Worm (Caenorhabditis elegans) whole organism, midembryonic: ENCODE data around the gene thoc-5.

Experiments
- cog-1 ChIP-seq: sonication (generic microtip); optimal IDR thresholded peaks from 2 replicates; lab custom pipeline; 2016; ENCODE audit warnings: missing genetic modification characterization, missing compliant biosample characterization
- flt-1 ChIP-seq: fragments of 200-800 bp; sonication (Bioruptor generic); IDR thresholded peaks from 2 replicates; pipeline ENCODE4 v1.3.6; 2022; ENCODE audit warnings: missing genetic modification characterization, missing compliant biosample characterization
- klf-2 ChIP-seq: fragments of 200-800 bp; sonication (Bioruptor generic); conservative IDR thresholded peaks from 2 replicates; pipeline ENCODE4 v1.3.6; 2022; ENCODE audit warnings: missing genetic modification reagents, missing genetic modification characterization, missing compliant biosample characterization
- med-1 ChIP-seq: sonication (generic microtip); optimal IDR thresholded peaks from 2 replicates; lab custom pipeline; 2017; ENCODE audit warnings: missing genetic modification characterization, mild to moderate bottlenecking, missing compliant biosample characterization, antibody characterized with exemption, missing genetic modification reagents; ENCODE audit not compliant: insufficient read depth
- ref-1 ChIP-seq: fragments of 200-800 bp; sonication (Bioruptor generic); conservative IDR thresholded peaks from 2 replicates; pipeline ENCODE4 v1.3.6; 2022; ENCODE audit warnings: missing genetic modification reagents, missing genetic modification characterization, missing compliant biosample characterization
- tab-1 ChIP-seq: fragments of 200-800 bp; sonication (Bioruptor generic); IDR thresholded peaks from 2 replicates; pipeline ENCODE4 v1.3.6; 2022; ENCODE audit warnings: missing genetic modification characterization, missing compliant biosample characterization
- ztf-23 ChIP-seq: fragments of 200-800 bp; sonication (Bioruptor generic); IDR thresholded peaks from 2 replicates; pipeline ENCODE4 v1.3.6; 2022; ENCODE audit warnings: missing genetic modification reagents, missing genetic modification characterization, missing compliant biosample characterization
- ztf-29 ChIP-seq: fragments of 200-800 bp; sonication (Bioruptor generic); IDR thresholded peaks from 2 replicates; pipeline ENCODE4 v1.3.6; 2022; ENCODE audit warnings: missing genetic modification reagents, missing genetic modification characterization, missing compliant biosample characterization

- no peak for TF ChIP-seq ztf-23 (GFP tag; lab: Robert Waterston, UW)
- no peak for TF ChIP-seq tab-1
- no peak for TF ChIP-seq flt-1 (GFP tag; lab: Robert Waterston, UW)
- TF ChIP-seq med-1, result no peak
- TF ChIP-seq ref-1 (GFP tag; lab: Robert Waterston, UW), result no peak
- TF ChIP-seq klf-2, result no peak
- TF ChIP-seq ztf-29, result no peak
- no peak for TF ChIP-seq cog-1 (tag; lab: Kevin White, UChicago)
Measured at ce11 chrIII:5334517-5335049, 14.6 kb downstream of the thoc-5 start.
